Fruit fly (Drosophila melanogaster) whole organism, embryonic: ENCODE measurements around the gene MESR3.
A peak's percentile ranks its signal among the peaks of the same experiment; 100 is the strongest.

Experiments used
- B-H1 ChIP-seq: fragments of 200-800 bp; sonication (Bioruptor generic); IDR thresholded peaks from 3 replicates; pipeline ENCODE4 v1.3.6; 2022; ENCODE audit warnings: missing biosample characterization, missing genetic modification characterization
- CG10209 ChIP-seq: fragments of 200-800 bp; sonication (Bioruptor generic); optimal IDR thresholded peaks from 3 replicates; lab custom pipeline; 2017; ENCODE audit warnings: missing biosample characterization, mild to moderate bottlenecking, missing genetic modification characterization, missing genetic modification reagents
- CG1024 ChIP-seq: fragments of 200-800 bp; sonication (Bioruptor generic); IDR thresholded peaks from 2 replicates; pipeline ENCODE4 v1.3.6; 2022; ENCODE audit warnings: missing biosample characterization, missing genetic modification characterization
- CG10366 ChIP-seq: fragments of 200-800 bp; sonication (Bioruptor generic); IDR thresholded peaks from 2 replicates; pipeline ENCODE4 v1.3.6; 2022; ENCODE audit warnings: missing biosample characterization, missing genetic modification characterization
- CG11504 ChIP-seq: fragments of 200-800 bp; sonication (Bioruptor generic); optimal IDR thresholded peaks from 3 replicates; lab custom pipeline; 2019; ENCODE audit warnings: missing biosample characterization, mild to moderate bottlenecking, missing genetic modification characterization, moderate library complexity
- CG11723 ChIP-seq: fragments of 200-800 bp; sonication (Bioruptor generic); optimal IDR thresholded peaks from 2 replicates; lab custom pipeline; 2017; ENCODE audit warnings: missing biosample characterization, mild to moderate bottlenecking, missing genetic modification characterization
- CG13424 ChIP-seq: fragments of 200-800 bp; sonication (Bioruptor generic); optimal IDR thresholded peaks from 2 replicates; lab custom pipeline; 2019; ENCODE audit warnings: missing biosample characterization, mild to moderate bottlenecking, missing genetic modification characterization, moderate library complexity
- CG13624 ChIP-seq: fragments of 200-800 bp; sonication (Bioruptor generic); optimal IDR thresholded peaks from 2 replicates; lab custom pipeline; 2016; ENCODE audit warnings: missing biosample characterization, missing genetic modification characterization
- CG13894 ChIP-seq: fragments of 200-800 bp; sonication (Bioruptor generic); optimal IDR thresholded peaks from 3 replicates; lab custom pipeline; 2018; ENCODE audit warnings: missing biosample characterization, mild to moderate bottlenecking, missing genetic modification characterization, moderate library complexity
- CG15269 ChIP-seq: fragments of 200-800 bp; sonication (Bioruptor generic); optimal IDR thresholded peaks from 2 replicates; lab custom pipeline; 2018; ENCODE audit warnings: missing biosample characterization, mild to moderate bottlenecking, missing genetic modification characterization, moderate library complexity
- CG15514 ChIP-seq: fragments of 200-800 bp; sonication (Bioruptor generic); optimal IDR thresholded peaks from 3 replicates; lab custom pipeline; 2017; ENCODE audit warnings: missing biosample characterization, missing genetic modification characterization, mild to moderate bottlenecking, moderate library complexity, missing genetic modification reagents
- CG16863 ChIP-seq: fragments of 200-800 bp; sonication (Bioruptor generic); optimal IDR thresholded peaks from 3 replicates; lab custom pipeline; 2016; ENCODE audit warnings: missing biosample characterization, missing genetic modification characterization
- CG18476 ChIP-seq: fragments of 200-800 bp; sonication (Bioruptor generic); optimal IDR thresholded peaks from 2 replicates; lab custom pipeline; 2016; ENCODE audit warnings: missing biosample characterization, mild to moderate bottlenecking, missing genetic modification characterization
- CG32767 ChIP-seq: fragments of 200-800 bp; sonication (Bioruptor generic); IDR thresholded peaks from 2 replicates; pipeline ENCODE4 v1.3.6; 2022; ENCODE audit warnings: missing biosample characterization, missing genetic modification characterization
- CG3407 ChIP-seq: fragments of 200-800 bp; sonication (Bioruptor generic); optimal IDR thresholded peaks from 2 replicates; lab custom pipeline; 2018; ENCODE audit warnings: missing biosample characterization, mild to moderate bottlenecking, missing genetic modification characterization
- CG4328 ChIP-seq: fragments of 200-800 bp; sonication (Bioruptor generic); optimal IDR thresholded peaks from 3 replicates; lab custom pipeline; 2017; ENCODE audit warnings: missing biosample characterization, missing genetic modification reagents, missing genetic modification characterization
- CG4404 ChIP-seq: fragments of 200-800 bp; sonication (Bioruptor generic); IDR thresholded peaks from 2 replicates; pipeline ENCODE4 v1.3.6; 2022; ENCODE audit warnings: missing biosample characterization, missing genetic modification characterization
- CG6854 ChIP-seq: fragments of 200-800 bp; sonication (Bioruptor generic); optimal IDR thresholded peaks from 3 replicates; lab custom pipeline; 2017; ENCODE audit warnings: missing biosample characterization, mild to moderate bottlenecking, missing genetic modification characterization
- CG7271 ChIP-seq: fragments of 200-800 bp; sonication (Bioruptor generic); optimal IDR thresholded peaks from 2 replicates; lab custom pipeline; 2018; ENCODE audit warnings: missing biosample characterization, mild to moderate bottlenecking, missing genetic modification characterization, moderate library complexity
- CG8944 ChIP-seq: fragments of 200-800 bp; sonication (Bioruptor generic); optimal IDR thresholded peaks from 3 replicates; lab custom pipeline; 2016; ENCODE audit warnings: missing biosample characterization, missing genetic modification characterization
- CG9932 ChIP-seq: fragments of 200-800 bp; sonication (Bioruptor generic); IDR thresholded peaks from 2 replicates; pipeline ENCODE4 v1.3.6; 2022; ENCODE audit warnings: missing biosample characterization, missing genetic modification characterization
- D ChIP-seq, 2 experiments: fragments of 200-800 bp in 1 of 2; fragments of >200 bp in 1 of 2; sonication (Bioruptor generic) in 1 of 2; optimal IDR thresholded peaks; 2 replicates in 1 of 2; 3 replicates in 1 of 2; lab custom pipeline; 2017; ENCODE audit warnings: mild to moderate bottlenecking in 1 of 2, missing biosample characterization in 1 of 2, missing genetic modification characterization in 1 of 2, missing genetic modification reagents in 1 of 2
- Dbx ChIP-seq: fragments of 200-800 bp; sonication (Bioruptor generic); IDR thresholded peaks from 3 replicates; pipeline ENCODE4 v1.3.6; 2022; ENCODE audit warnings: missing biosample characterization, missing genetic modification characterization
- Drgx ChIP-seq: fragments of 200-800 bp; sonication (Bioruptor generic); IDR thresholded peaks from 2 replicates; pipeline ENCODE4 v1.3.6; 2022; ENCODE audit warnings: missing biosample characterization, missing genetic modification characterization
- E2f2 ChIP-seq: fragments of 200-800 bp; sonication (Bioruptor generic); IDR thresholded peaks from 2 replicates; pipeline ENCODE4 v1.3.6; 2022; ENCODE audit warnings: missing biosample characterization, missing genetic modification characterization
- Fer2 ChIP-seq: fragments of 200-800 bp; sonication (Bioruptor generic); optimal IDR thresholded peaks from 2 replicates; lab custom pipeline; 2018; ENCODE audit warnings: missing biosample characterization, mild to moderate bottlenecking, missing genetic modification characterization, moderate library complexity
- HLH54F ChIP-seq: fragments of 200-800 bp; sonication (Bioruptor generic); optimal IDR thresholded peaks from 3 replicates; lab custom pipeline; 2016; ENCODE audit warnings: missing biosample characterization, missing genetic modification characterization
- Meics ChIP-seq: fragments of 200-800 bp; sonication (Bioruptor generic); optimal IDR thresholded peaks from 2 replicates; lab custom pipeline; 2017; ENCODE audit warnings: missing biosample characterization, mild to moderate bottlenecking, missing genetic modification characterization
- Sin3A ChIP-seq: fragments of >200 bp; optimal IDR thresholded peaks from 2 replicates; lab custom pipeline; 2018
- Stat92E ChIP-seq, 3 experiments: fragments of >200 bp in 2 of 3; fragments of 200-800 bp in 1 of 3; sonication (Bioruptor generic) in 1 of 3; optimal IDR thresholded peaks; 2 replicates each; lab custom pipeline; 2017 to 2019; ENCODE audit warnings: missing biosample characterization in 3 of 3, missing genetic modification characterization in 3 of 3, mild to moderate bottlenecking in 1 of 3, moderate library complexity in 1 of 3
- amos ChIP-seq: fragments of 200-800 bp; sonication (Bioruptor generic); IDR thresholded peaks from 2 replicates; pipeline ENCODE4 v1.3.6; 2022; ENCODE audit warnings: missing biosample characterization, missing genetic modification characterization; ENCODE audit not compliant: partially characterized antibody
- az2 ChIP-seq: fragments of 200-800 bp; sonication (Bioruptor generic); optimal IDR thresholded peaks from 3 replicates; lab custom pipeline; 2016; ENCODE audit warnings: missing biosample characterization, missing genetic modification characterization
- bab2 ChIP-seq: fragments of 200-800 bp; sonication (Bioruptor generic); optimal IDR thresholded peaks from 2 replicates; lab custom pipeline; 2016; ENCODE audit warnings: missing biosample characterization, missing genetic modification characterization
- cad ChIP-seq: fragments of >200 bp; optimal IDR thresholded peaks from 2 replicates; lab custom pipeline; 2017; ENCODE audit warnings: missing biosample characterization, missing genetic modification characterization
- cg ChIP-seq: fragments of 200-800 bp; sonication (Bioruptor generic); optimal IDR thresholded peaks from 3 replicates; lab custom pipeline; 2019; ENCODE audit warnings: missing biosample characterization, mild to moderate bottlenecking, missing genetic modification characterization, moderate library complexity
- croc ChIP-seq: fragments of 200-800 bp; sonication (Bioruptor generic); conservative IDR thresholded peaks from 3 replicates; pipeline ENCODE4 v1.3.6; 2022; ENCODE audit warnings: missing biosample characterization, missing genetic modification characterization
- dm ChIP-seq: fragments of 200-800 bp; sonication (Bioruptor generic); optimal IDR thresholded peaks from 3 replicates; lab custom pipeline; 2016; ENCODE audit warnings: missing biosample characterization, missing genetic modification characterization
- esg ChIP-seq: fragments of 200-800 bp; sonication (Bioruptor generic); conservative IDR thresholded peaks from 2 replicates; pipeline ENCODE4 v1.3.6; 2022; ENCODE audit warnings: missing biosample characterization, missing genetic modification characterization
- ewg ChIP-seq: fragments of 200-800 bp; sonication (Bioruptor generic); optimal IDR thresholded peaks from 3 replicates; lab custom pipeline; 2017; ENCODE audit warnings: mild to moderate bottlenecking, missing biosample characterization, missing genetic modification reagents, missing genetic modification characterization
- fd102C ChIP-seq: fragments of 200-800 bp; sonication (Bioruptor generic); optimal IDR thresholded peaks from 2 replicates; lab custom pipeline; 2018; ENCODE audit warnings: missing biosample characterization, mild to moderate bottlenecking, missing genetic modification characterization, moderate library complexity
- fru ChIP-seq: fragments of >200 bp; optimal IDR thresholded peaks from 2 replicates; lab custom pipeline; 2017
- gro ChIP-seq: fragments of 200-800 bp; sonication (Bioruptor generic); optimal IDR thresholded peaks from 2 replicates; lab custom pipeline; 2016; ENCODE audit warnings: missing biosample characterization, missing genetic modification characterization
- gsb ChIP-seq: fragments of 200-800 bp; sonication (Bioruptor generic); IDR thresholded peaks from 2 replicates; pipeline ENCODE4 v1.3.6; 2022; ENCODE audit warnings: missing biosample characterization, missing genetic modification characterization
- jumu ChIP-seq: fragments of 200-800 bp; sonication (Bioruptor generic); optimal IDR thresholded peaks from 3 replicates; lab custom pipeline; 2016; ENCODE audit warnings: missing biosample characterization, missing genetic modification characterization
- p53 ChIP-seq: fragments of 200-800 bp; sonication (Bioruptor generic); optimal IDR thresholded peaks from 2 replicates; lab custom pipeline; 2016; ENCODE audit warnings: missing biosample characterization, missing genetic modification characterization
- pb ChIP-seq: fragments of 200-800 bp; sonication (Bioruptor generic); optimal IDR thresholded peaks from 3 replicates; lab custom pipeline; 2016; ENCODE audit warnings: missing biosample characterization, missing genetic modification characterization
- pnt ChIP-seq: fragments of 200-800 bp; sonication (Bioruptor generic); optimal IDR thresholded peaks from 3 replicates; lab custom pipeline; 2016; ENCODE audit warnings: missing biosample characterization, missing genetic modification characterization
- pzg ChIP-seq: fragments of 200-800 bp; sonication (Bioruptor generic); optimal IDR thresholded peaks from 3 replicates; lab custom pipeline; 2018; ENCODE audit warnings: missing biosample characterization, mild to moderate bottlenecking, missing genetic modification characterization, moderate library complexity
- sima ChIP-seq: fragments of 200-800 bp; sonication (Bioruptor generic); optimal IDR thresholded peaks from 2 replicates; lab custom pipeline; 2016; ENCODE audit warnings: missing biosample characterization, missing genetic modification characterization
- ssp ChIP-seq: fragments of 200-800 bp; sonication (Bioruptor generic); IDR thresholded peaks from 2 replicates; pipeline ENCODE4 v1.3.6; 2022; ENCODE audit warnings: missing biosample characterization, missing genetic modification characterization
- stwl ChIP-seq: fragments of 200-800 bp; sonication (Bioruptor generic); optimal IDR thresholded peaks from 3 replicates; lab custom pipeline; 2018; ENCODE audit warnings: missing biosample characterization, mild to moderate bottlenecking, missing genetic modification characterization, moderate library complexity
- tin ChIP-seq: fragments of 200-800 bp; sonication (Bioruptor generic); optimal IDR thresholded peaks from 3 replicates; lab custom pipeline; 2016; ENCODE audit warnings: missing biosample characterization, missing genetic modification characterization

MESR3 gene

dm6 chr2L:18694724-18695105 lies 77.7 kb downstream of the MESR3 start (continued):
- TF ChIP-seq D (optimal IDR thresholded peaks at IDR 0.05; lab: Kevin White, UChicago) (no peak), D (GFP tag; optimal IDR thresholded peaks at IDR 0.05; lab: Kevin White, UChicago) (no peak), CG10209 (GFP tag; lab: Kevin White, UChicago) (peak; percentile 4), Fer2 (tag; lab: Kevin White, UChicago) (no peak), CG16863 (GFP tag; lab: Kevin White, UChicago) (peak; percentile 38), Dbx (GFP tag; lab: Robert Waterston, UW) (no peak), B-H1 (GFP tag; lab: Robert Waterston, UW) (0 out of 3 replicates have a peak, but pooled peaks have one; percentile 22), E2f2 (GFP tag; lab: Robert Waterston, UW) (no peak), fd102C (GFP tag; lab: Kevin White, UChicago) (no peak), dm (GFP tag; lab: Kevin White, UChicago) (no peak), cad (GFP tag; lab: Kevin White, UChicago) (no peak), Drgx (peak; percentile 18; the same call in 1 of the 2 replicates), CG18476 (no peak), CG9932 (GFP tag; lab: Robert Waterston, UW) (peak; percentile 29; the same call in 1 of the 2 replicates), tin (no peak), stwl (no peak), pzg (GFP tag; lab: Kevin White, UChicago) (no peak), ewg (GFP tag; lab: Kevin White, UChicago) (no peak), CG8944 (GFP tag; lab: Kevin White, UChicago) (no peak), amos (GFP tag; lab: Robert Waterston, UW) (no peak), fru (lab: Kevin White, UChicago) (no peak), CG13624 (GFP tag; lab: Kevin White, UChicago) (no peak), az2 (GFP tag; lab: Kevin White, UChicago) (peak; percentile 48), CG11723 (GFP tag; lab: Kevin White, UChicago) (no peak), CG7271 (tag; lab: Kevin White, UChicago) (no peak), CG13894 (tag; lab: Kevin White, UChicago) (no peak), CG13424 (peak; percentile 46), CG1024 (GFP tag; lab: Robert Waterston, UW) (no peak), gsb (GFP tag; lab: Robert Waterston, UW) (no peak), CG6854 (no peak), pnt (GFP tag; lab: Kevin White, UChicago) (no peak), jumu (no peak), Stat92E (GFP tag; optimal IDR thresholded peaks at IDR 0.05; lab: Kevin White, UChicago) (no peak), CG4328 (no peak), bab2 (peak; percentile 6), sima (GFP tag; lab: Kevin White, UChicago) (no peak), CG32767 (no peak), Sin3A (lab: Kevin White, UChicago) (no peak), CG10366 (GFP tag; lab: Robert Waterston, UW) (no peak; the same call in 1 of the 2 replicates), cg (GFP tag; lab: Kevin White, UChicago) (no peak), HLH54F (GFP tag; lab: Kevin White, UChicago) (no peak), pb (GFP tag; lab: Kevin White, UChicago) (no peak), CG15269 (peak; percentile 3), CG11504 (tag; lab: Kevin White, UChicago) (peak; percentile 61), CG15514 (GFP tag; lab: Kevin White, UChicago) (no peak), croc (GFP tag; lab: Robert Waterston, UW) (no peak), CG4404 (GFP tag; lab: Robert Waterston, UW) (no peak), CG3407 (no peak), p53 (GFP tag; lab: Kevin White, UChicago) (no peak), esg (GFP tag; lab: Robert Waterston, UW) (0 out of 2 replicates have a peak, but pooled peaks have one; percentile 18), Meics (GFP tag; lab: Kevin White, UChicago) (no peak), gro (GFP tag; lab: Kevin White, UChicago) (no peak), ssp (peak; percentile 30; the same call in 1 of the 2 replicates)
